Fruit fly (Drosophila melanogaster) whole organism, pupa: ENCODE results near the gene Calx.

Experiments
- CG10348 ChIP-seq: fragments of 200-800 bp; sonication (Bioruptor generic); IDR thresholded peaks from 2 replicates; pipeline ENCODE4 v1.3.6; 2022; ENCODE audit warnings: missing biosample characterization, missing genetic modification characterization
- CG12605 ChIP-seq: fragments of 200-800 bp; sonication (Bioruptor generic); IDR thresholded peaks from 2 replicates; pipeline ENCODE4 v1.3.6; 2022; ENCODE audit warnings: missing biosample characterization, missing genetic modification characterization
- CG13204 ChIP-seq: fragments of 200-800 bp; sonication (Bioruptor generic); optimal IDR thresholded peaks from 2 replicates; lab custom pipeline; 2018; ENCODE audit warnings: missing biosample characterization, mild to moderate bottlenecking, missing genetic modification characterization, moderate library complexity
- CG14655 ChIP-seq: fragments of 200-800 bp; sonication (Bioruptor generic); optimal IDR thresholded peaks from 3 replicates; lab custom pipeline; 2017; ENCODE audit warnings: mild to moderate bottlenecking, missing biosample characterization, missing genetic modification reagents, missing genetic modification characterization
- CG15710 ChIP-seq: fragments of 200-800 bp; sonication (Bioruptor generic); optimal IDR thresholded peaks from 2 replicates; lab custom pipeline; 2018; ENCODE audit warnings: missing biosample characterization, mild to moderate bottlenecking, missing genetic modification characterization, moderate library complexity
- CG17806 ChIP-seq: fragments of 200-800 bp; sonication (Bioruptor generic); optimal IDR thresholded peaks from 2 replicates; lab custom pipeline; 2018; ENCODE audit warnings: missing biosample characterization, mild to moderate bottlenecking, missing genetic modification characterization, moderate library complexity
- CG32121 ChIP-seq: fragments of 200-800 bp; sonication (Bioruptor generic); IDR thresholded peaks from 2 replicates; pipeline ENCODE4 v1.3.6; 2022; ENCODE audit warnings: missing biosample characterization, missing genetic modification characterization
- CG34367 ChIP-seq: fragments of 200-800 bp; sonication (Bioruptor generic); optimal IDR thresholded peaks from 2 replicates; lab custom pipeline; 2018; ENCODE audit warnings: missing biosample characterization, mild to moderate bottlenecking, missing genetic modification characterization
- CG4496 ChIP-seq: fragments of 200-800 bp; sonication (Bioruptor generic); IDR thresholded peaks from 3 replicates; pipeline ENCODE4 v1.3.6; 2022; ENCODE audit warnings: missing biosample characterization, missing genetic modification characterization
- CG8159 ChIP-seq: fragments of 200-800 bp; sonication (Bioruptor generic); optimal IDR thresholded peaks from 3 replicates; lab custom pipeline; 2018; ENCODE audit warnings: missing biosample characterization, mild to moderate bottlenecking, missing genetic modification characterization, moderate library complexity
- CG8301 ChIP-seq: fragments of 200-800 bp; sonication (Bioruptor generic); optimal IDR thresholded peaks from 2 replicates; lab custom pipeline; 2018; ENCODE audit warnings: missing biosample characterization, mild to moderate bottlenecking, missing genetic modification characterization
- CG9948 ChIP-seq: fragments of 200-800 bp; sonication (Bioruptor generic); optimal IDR thresholded peaks from 2 replicates; lab custom pipeline; 2018; ENCODE audit warnings: missing biosample characterization, mild to moderate bottlenecking, missing genetic modification characterization, moderate library complexity
- D1 ChIP-seq: fragments of 200-800 bp; sonication (Bioruptor generic); optimal IDR thresholded peaks from 2 replicates; lab custom pipeline; 2018; ENCODE audit warnings: missing biosample characterization, mild to moderate bottlenecking, missing genetic modification characterization, moderate library complexity
- Ets98B ChIP-seq: fragments of 200-800 bp; sonication (Bioruptor generic); IDR thresholded peaks from 2 replicates; pipeline ENCODE4 v1.3.6; 2022; ENCODE audit warnings: missing biosample characterization, missing genetic modification characterization
- Pif1A ChIP-seq: fragments of 200-800 bp; sonication (Bioruptor generic); optimal IDR thresholded peaks from 3 replicates; lab custom pipeline; 2016; ENCODE audit warnings: missing biosample characterization, missing genetic modification characterization
- Pif1B ChIP-seq: fragments of 200-800 bp; sonication (Bioruptor generic); optimal IDR thresholded peaks from 3 replicates; lab custom pipeline; 2016; ENCODE audit warnings: missing biosample characterization, missing genetic modification characterization
- Snoo ChIP-seq: fragments of 200-800 bp; sonication (Bioruptor generic); optimal IDR thresholded peaks from 3 replicates; lab custom pipeline; 2017; ENCODE audit warnings: missing biosample characterization, mild to moderate bottlenecking, missing genetic modification characterization, inconsistent platforms
- fd96Ca ChIP-seq: fragments of 200-800 bp; sonication (Bioruptor generic); IDR thresholded peaks from 3 replicates; pipeline ENCODE4 v1.3.6; 2022; ENCODE audit warnings: missing biosample characterization, missing genetic modification characterization
- gl ChIP-seq: fragments of 200-800 bp; sonication (Bioruptor generic); optimal IDR thresholded peaks from 2 replicates; lab custom pipeline; 2018; ENCODE audit warnings: missing biosample characterization, mild to moderate bottlenecking, missing genetic modification characterization
- rn ChIP-seq: fragments of 200-800 bp; sonication (Bioruptor generic); IDR thresholded peaks from 2 replicates; pipeline ENCODE4 v1.3.6; 2022; ENCODE audit warnings: missing biosample characterization, missing genetic modification characterization

Gene Calx

DNA sequence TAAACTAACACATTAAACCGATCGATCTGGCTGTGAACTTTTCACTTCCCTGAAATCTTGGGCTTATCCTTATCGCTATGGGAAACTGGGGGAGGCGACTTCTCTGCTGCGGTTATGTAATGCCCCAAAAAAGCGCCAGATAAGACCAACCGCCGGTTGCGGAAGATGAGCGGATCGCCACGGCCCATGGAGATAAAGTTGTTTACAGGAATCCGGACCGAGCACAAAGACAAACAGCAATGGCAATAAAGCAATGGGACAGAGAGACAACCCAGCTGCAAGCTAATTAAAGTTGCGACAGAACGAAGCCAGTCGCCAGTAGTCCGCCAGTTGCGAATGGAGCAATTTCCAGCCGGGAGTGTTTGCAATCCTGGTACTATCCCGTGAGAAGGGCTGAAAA is 37.7 kb downstream of the Calx start, which contains the start of gene CG5697:
Gene CG5697 (plus strand): TSS at position 314 of the 400 bp plus-strand sequence.
- TF ChIP-seq Ets98B (GFP tag; lab: Robert Waterston, UW) (no peak), CG10348 (GFP tag; lab: Robert Waterston, UW) (no peak), CG12605 (GFP tag; lab: Robert Waterston, UW) (no peak), CG9948 (tag; lab: Kevin White, UChicago) (no peak), CG8159 (tag; lab: Kevin White, UChicago) (no peak), CG32121 (GFP tag; lab: Robert Waterston, UW) (no peak), Pif1A (peak; percentile 1)

- TF ChIP-seq CG14655 (GFP tag; lab: Kevin White, UChicago) (peak; percentile 63), CG12605 (GFP tag; lab: Robert Waterston, UW) (no peak), gl (tag; lab: Kevin White, UChicago) (peak; percentile 37), CG8301 (tag; lab: Kevin White, UChicago) (peak; percentile 41), CG8159 (tag; lab: Kevin White, UChicago) (peak; percentile 50), D1 (tag; lab: Kevin White, UChicago) (peak; percentile 42), CG32121 (GFP tag; lab: Robert Waterston, UW) (0 out of 2 replicates have a peak, but pooled peaks have one; percentile 32), Ets98B (GFP tag; lab: Robert Waterston, UW) (peak; percentile 78; the same call in 1 of the 2 replicates), CG9948 (tag; lab: Kevin White, UChicago) (no peak), rn (peak; percentile 74), fd96Ca (peak; percentile 84), CG4496 (GFP tag; lab: Robert Waterston, UW) (peak; percentile 89), Pif1B (GFP tag; lab: Kevin White, UChicago) (peak; percentile 50), Pif1A (no peak)
- TF ChIP-seq, all 21 proteins: peak for 11
These were observed 39.6 kb downstream of the Calx start, which contains the start of gene Rlip for dm6 chr3R:21017464-21018080. Gene Rlip (plus strand): TSS chr3R:21017684.

- TF ChIP-seq CG13204 (no peak), gl (tag; lab: Kevin White, UChicago) (no peak), Pif1B (GFP tag; lab: Kevin White, UChicago) (no peak), Pif1A (no peak), CG12605 (GFP tag; lab: Robert Waterston, UW) (no peak), fd96Ca (no peak), CG17806 (no peak), CG34367 (tag; lab: Kevin White, UChicago) (no peak), CG8159 (tag; lab: Kevin White, UChicago) (no peak), rn (no peak), Snoo (tag; lab: Kevin White, UChicago) (no peak), CG9948 (tag; lab: Kevin White, UChicago) (no peak), CG15710 (tag; lab: Kevin White, UChicago) (no peak), CG4496 (GFP tag; lab: Robert Waterston, UW) (no peak), Ets98B (GFP tag; lab: Robert Waterston, UW) (no peak), CG8301 (tag; lab: Kevin White, UChicago) (no peak)
These were observed 41.1 kb downstream of the Calx start for dm6 chr3R:21019073-21019472.

DNA sequence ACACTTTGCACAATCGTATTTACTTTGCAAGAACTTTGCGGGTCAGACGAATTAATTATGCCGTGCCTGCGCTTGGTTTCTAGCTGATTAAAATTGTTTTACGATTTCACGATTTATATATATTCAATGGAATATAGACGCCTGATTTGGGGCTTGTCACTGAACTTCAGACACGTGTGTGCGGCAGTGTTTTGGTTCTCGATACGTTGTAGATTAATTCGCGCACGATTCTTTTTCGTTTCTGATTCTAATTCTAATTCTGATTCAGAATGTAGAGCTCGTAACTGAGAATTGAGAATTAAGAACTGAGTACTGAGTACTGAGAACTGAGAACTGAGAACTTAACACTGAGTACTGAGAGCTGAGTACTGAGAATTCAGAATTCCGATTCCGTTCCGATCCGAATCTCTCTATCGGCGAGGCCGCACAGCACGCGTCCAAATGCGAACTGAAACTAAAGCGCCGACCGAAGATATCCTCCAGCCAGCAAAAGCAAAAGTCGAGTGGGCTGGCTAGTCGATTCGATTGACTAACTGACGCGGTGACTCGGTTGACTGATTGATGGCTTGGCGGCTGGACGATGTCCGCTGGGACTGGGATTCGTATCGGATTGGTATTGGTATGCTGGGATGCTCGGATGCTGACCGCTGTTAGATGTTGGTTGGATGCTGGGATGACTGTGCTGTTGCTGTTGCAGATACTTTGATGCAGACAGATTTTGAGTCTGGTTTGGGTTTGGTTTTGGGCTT is 45.0 kb downstream of the Calx start:
- no peak for TF ChIP-seq CG8301 (tag; lab: Kevin White, UChicago)
- TF ChIP-seq CG14655 (GFP tag; lab: Kevin White, UChicago) = no peak
- no peak for TF ChIP-seq CG12605 (GFP tag; lab: Robert Waterston, UW)
- no peak for TF ChIP-seq gl (tag; lab: Kevin White, UChicago)
- no peak for TF ChIP-seq CG4496 (GFP tag; lab: Robert Waterston, UW)
- no peak for TF ChIP-seq fd96Ca
- no peak for TF ChIP-seq Ets98B (GFP tag; lab: Robert Waterston, UW)
- TF ChIP-seq CG13204 = no peak
- no peak for TF ChIP-seq CG32121 (GFP tag; lab: Robert Waterston, UW)
- TF ChIP-seq CG34367 (tag; lab: Kevin White, UChicago) = no peak
- no peak for TF ChIP-seq CG9948 (tag; lab: Kevin White, UChicago)

DNA sequence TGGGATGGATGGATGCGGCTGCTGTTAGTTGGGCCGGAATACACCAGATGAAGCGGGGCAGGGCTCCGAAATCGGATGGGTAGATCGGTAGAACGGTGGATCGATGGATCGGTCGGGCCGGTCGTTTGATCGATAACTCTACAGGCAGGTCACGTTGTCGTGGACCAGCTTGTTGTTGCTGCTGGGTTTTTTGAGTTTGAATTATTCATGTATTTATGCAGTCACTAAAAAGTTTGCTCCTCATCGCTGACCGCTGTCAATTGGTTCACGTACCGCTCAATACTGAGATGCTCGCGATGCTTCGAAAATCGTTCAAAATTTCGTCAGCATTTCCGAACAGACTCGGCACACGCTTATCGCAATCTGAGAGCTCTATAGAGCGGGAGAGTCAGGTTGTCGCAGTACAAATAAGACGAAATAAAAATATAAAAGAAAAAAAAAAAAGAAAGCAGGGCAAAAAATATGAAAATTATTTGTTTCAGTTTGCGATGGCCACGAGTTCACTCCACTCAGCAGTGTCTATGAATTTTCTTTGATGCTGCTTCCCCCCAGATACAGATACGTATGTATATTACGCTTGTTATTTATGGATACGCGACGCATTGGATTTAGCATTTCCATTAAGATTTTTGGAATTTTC is 46.0 kb downstream of the Calx start, which contains the start of gene peg:
Gene peg (minus strand): TSS at position 262 of the 640 bp plus-strand sequence.
- TF ChIP-seq CG4496 (GFP tag; lab: Robert Waterston, UW) (peak; percentile 73; the same call in 2 of the 3 replicates), Ets98B (GFP tag; lab: Robert Waterston, UW) (peak; percentile 23; the same call in 1 of the 2 replicates), fd96Ca (peak; percentile 62; the same call in 1 of the 3 replicates), CG15710 (tag; lab: Kevin White, UChicago) (peak; percentile 29), CG10348 (GFP tag; lab: Robert Waterston, UW) (no peak), CG32121 (GFP tag; lab: Robert Waterston, UW) (peak; percentile 24; the same call in 1 of the 2 replicates), gl (tag; lab: Kevin White, UChicago) (no peak), CG13204 (no peak), CG12605 (GFP tag; lab: Robert Waterston, UW) (peak; percentile 74), Pif1A (peak; percentile 49), CG8159 (tag; lab: Kevin White, UChicago) (peak; percentile 23), CG14655 (GFP tag; lab: Kevin White, UChicago) (peak; percentile 31), Pif1B (GFP tag; lab: Kevin White, UChicago) (peak; percentile 59)
- TF ChIP-seq, all 21 proteins: peak for 10
